Fruit fly (Drosophila melanogaster) whole organism, embryonic: ENCODE data around the gene Patr-1.

Source experiments
- C15 ChIP-seq: fragments of 200-800 bp; sonication (Bioruptor generic); IDR thresholded peaks from 3 replicates; pipeline ENCODE4 v1.3.6; 2022; ENCODE audit warnings: missing biosample characterization, missing genetic modification characterization
- CG12659 ChIP-seq: fragments of 200-800 bp; sonication (Bioruptor generic); optimal IDR thresholded peaks from 3 replicates; lab custom pipeline; 2017; ENCODE audit warnings: mild to moderate bottlenecking, missing biosample characterization, missing genetic modification reagents, missing genetic modification characterization
- CG13287 ChIP-seq: fragments of 200-800 bp; sonication (Bioruptor generic); IDR thresholded peaks from 2 replicates; pipeline ENCODE4 v1.3.6; 2022; ENCODE audit warnings: missing biosample characterization, missing genetic modification characterization; ENCODE audit not compliant: partially characterized antibody
- CG15269 ChIP-seq: fragments of 200-800 bp; sonication (Bioruptor generic); optimal IDR thresholded peaks from 2 replicates; lab custom pipeline; 2018; ENCODE audit warnings: missing biosample characterization, mild to moderate bottlenecking, missing genetic modification characterization, moderate library complexity
- CG16813 ChIP-seq: fragments of 200-800 bp; sonication (Bioruptor generic); IDR thresholded peaks from 3 replicates; pipeline ENCODE4 v1.3.6; 2022; ENCODE audit warnings: missing biosample characterization, missing genetic modification characterization; ENCODE audit not compliant: partially characterized antibody
- CG17359 ChIP-seq: fragments of 200-800 bp; sonication (Bioruptor generic); optimal IDR thresholded peaks from 3 replicates; lab custom pipeline; 2018; ENCODE audit warnings: missing biosample characterization, mild to moderate bottlenecking, missing genetic modification characterization, moderate library complexity
- CG17361 ChIP-seq: fragments of 200-800 bp; sonication (Bioruptor generic); IDR thresholded peaks from 3 replicates; pipeline ENCODE4 v1.3.6; 2022; ENCODE audit warnings: missing biosample characterization, missing genetic modification characterization
- CG17829 ChIP-seq: fragments of 200-800 bp; optimal IDR thresholded peaks from 2 replicates; lab custom pipeline; 2019; ENCODE audit warnings: missing biosample characterization, mild to moderate bottlenecking, missing genetic modification characterization, moderate library complexity
- CG2678 ChIP-seq: fragments of 200-800 bp; sonication (Bioruptor generic); optimal IDR thresholded peaks from 3 replicates; lab custom pipeline; 2019; ENCODE audit warnings: missing biosample characterization, mild to moderate bottlenecking, missing genetic modification characterization, moderate library complexity
- CG3163 ChIP-seq: fragments of 200-800 bp; sonication (Bioruptor generic); optimal IDR thresholded peaks from 3 replicates; lab custom pipeline; 2016; ENCODE audit warnings: missing biosample characterization, missing genetic modification characterization
- CG34422 ChIP-seq: fragments of 200-800 bp; sonication (Bioruptor generic); IDR thresholded peaks from 3 replicates; pipeline ENCODE4 v1.3.6; 2022; ENCODE audit warnings: missing biosample characterization, missing genetic modification characterization
- CG4328 ChIP-seq: fragments of 200-800 bp; sonication (Bioruptor generic); optimal IDR thresholded peaks from 3 replicates; lab custom pipeline; 2017; ENCODE audit warnings: missing biosample characterization, missing genetic modification reagents, missing genetic modification characterization
- CG4404 ChIP-seq: fragments of 200-800 bp; sonication (Bioruptor generic); IDR thresholded peaks from 2 replicates; pipeline ENCODE4 v1.3.6; 2022; ENCODE audit warnings: missing biosample characterization, missing genetic modification characterization
- CG4707 ChIP-seq: fragments of 200-800 bp; sonication (Bioruptor generic); optimal IDR thresholded peaks from 2 replicates; lab custom pipeline; 2018; ENCODE audit warnings: missing biosample characterization, mild to moderate bottlenecking, missing genetic modification characterization, moderate library complexity
- CG5245 ChIP-seq: fragments of 200-800 bp; sonication (Bioruptor generic); optimal IDR thresholded peaks from 3 replicates; lab custom pipeline; 2016; ENCODE audit warnings: missing biosample characterization, missing genetic modification characterization
- CG6175 ChIP-seq: fragments of 200-800 bp; sonication (Bioruptor generic); IDR thresholded peaks from 3 replicates; pipeline ENCODE4 v1.3.6; 2022; ENCODE audit warnings: missing biosample characterization, missing genetic modification characterization
- CG7745 ChIP-seq: fragments of 200-800 bp; sonication (Bioruptor generic); optimal IDR thresholded peaks from 2 replicates; lab custom pipeline; 2018; ENCODE audit warnings: missing biosample characterization, mild to moderate bottlenecking, missing genetic modification characterization, moderate library complexity
- CG8281 ChIP-seq: fragments of 200-800 bp; sonication (Bioruptor generic); optimal IDR thresholded peaks from 2 replicates; lab custom pipeline; 2018; ENCODE audit warnings: missing biosample characterization, mild to moderate bottlenecking, missing genetic modification characterization, moderate library complexity
- CG9817 ChIP-seq: fragments of 200-800 bp; sonication (Bioruptor generic); optimal IDR thresholded peaks from 2 replicates; lab custom pipeline; 2018; ENCODE audit warnings: missing biosample characterization, mild to moderate bottlenecking, missing genetic modification characterization, moderate library complexity
- CG9932 ChIP-seq: fragments of 200-800 bp; sonication (Bioruptor generic); IDR thresholded peaks from 2 replicates; pipeline ENCODE4 v1.3.6; 2022; ENCODE audit warnings: missing biosample characterization, missing genetic modification characterization
- Dfd ChIP-seq, 2 experiments: fragments of >200 bp; optimal IDR thresholded peaks; 2 replicates each; lab custom pipeline; 2017; ENCODE audit warnings: missing biosample characterization in 2 of 2, missing genetic modification characterization in 2 of 2
- Doc3 ChIP-seq: fragments of 200-800 bp; sonication (Bioruptor generic); IDR thresholded peaks from 3 replicates; pipeline ENCODE4 v1.3.6; 2022; ENCODE audit warnings: missing biosample characterization, missing genetic modification characterization; ENCODE audit not compliant: partially characterized antibody
- Dref ChIP-seq: fragments of 200-800 bp; sonication (Bioruptor generic); IDR thresholded peaks from 2 replicates; pipeline ENCODE4 v1.3.6; 2022; ENCODE audit warnings: missing biosample characterization, missing genetic modification characterization
- Fer2 ChIP-seq: fragments of 200-800 bp; sonication (Bioruptor generic); optimal IDR thresholded peaks from 2 replicates; lab custom pipeline; 2018; ENCODE audit warnings: missing biosample characterization, mild to moderate bottlenecking, missing genetic modification characterization, moderate library complexity
- HLH54F ChIP-seq: fragments of 200-800 bp; sonication (Bioruptor generic); optimal IDR thresholded peaks from 3 replicates; lab custom pipeline; 2016; ENCODE audit warnings: missing biosample characterization, missing genetic modification characterization
- HLHmδ ChIP-seq: fragments of 200-800 bp; sonication (Bioruptor generic); optimal IDR thresholded peaks from 2 replicates; lab custom pipeline; 2018; ENCODE audit warnings: missing biosample characterization, mild to moderate bottlenecking, missing genetic modification characterization, moderate library complexity
- MBD-R2 ChIP-seq: fragments of 200-800 bp; sonication (Bioruptor generic); IDR thresholded peaks from 2 replicates; pipeline ENCODE4 v1.3.6; 2022; ENCODE audit warnings: missing biosample characterization, missing genetic modification characterization
- Neu2 ChIP-seq: fragments of 200-800 bp; sonication (Bioruptor generic); optimal IDR thresholded peaks from 3 replicates; lab custom pipeline; 2016; ENCODE audit warnings: missing biosample characterization, missing genetic modification characterization, borderline replicate concordance
- Sry-β ChIP-seq: fragments of 200-800 bp; sonication (Bioruptor generic); optimal IDR thresholded peaks from 2 replicates; lab custom pipeline; 2018; ENCODE audit warnings: missing biosample characterization, mild to moderate bottlenecking, missing genetic modification characterization, moderate library complexity
- Vsx1 ChIP-seq: fragments of 200-800 bp; sonication (Bioruptor generic); optimal IDR thresholded peaks from 2 replicates; lab custom pipeline; 2017; ENCODE audit warnings: missing biosample characterization, mild to moderate bottlenecking, missing genetic modification characterization, missing genetic modification reagents
- Xrp1 ChIP-seq: fragments of 200-800 bp; sonication (Bioruptor generic); IDR thresholded peaks from 2 replicates; pipeline ENCODE4 v1.3.6; 2022; ENCODE audit warnings: missing biosample characterization, missing genetic modification characterization
- ac ChIP-seq: fragments of 200-800 bp; sonication (Bioruptor generic); optimal IDR thresholded peaks from 3 replicates; lab custom pipeline; 2017; ENCODE audit warnings: missing biosample characterization, mild to moderate bottlenecking, missing genetic modification characterization
- amos ChIP-seq: fragments of 200-800 bp; sonication (Bioruptor generic); IDR thresholded peaks from 2 replicates; pipeline ENCODE4 v1.3.6; 2022; ENCODE audit warnings: missing biosample characterization, missing genetic modification characterization; ENCODE audit not compliant: partially characterized antibody
- cas ChIP-seq: fragments of 200-800 bp; sonication (Bioruptor generic); IDR thresholded peaks from 2 replicates; pipeline ENCODE4 v1.3.6; 2022; ENCODE audit warnings: missing biosample characterization, missing genetic modification characterization
- cwo ChIP-seq: fragments of 200-800 bp; sonication (Bioruptor generic); optimal IDR thresholded peaks from 3 replicates; lab custom pipeline; 2017; ENCODE audit warnings: missing biosample characterization, missing genetic modification characterization, mild to moderate bottlenecking, moderate library complexity, missing genetic modification reagents
- en ChIP-seq: fragments of 200-800 bp; sonication (Bioruptor generic); optimal IDR thresholded peaks from 2 replicates; lab custom pipeline; 2016; ENCODE audit warnings: missing biosample characterization, missing genetic modification characterization
- gfzf ChIP-seq: fragments of 200-800 bp; sonication (Bioruptor generic); optimal IDR thresholded peaks from 2 replicates; lab custom pipeline; 2016; ENCODE audit warnings: missing biosample characterization, mild to moderate bottlenecking, missing genetic modification characterization, moderate library complexity
- hb ChIP-seq: fragments of 200-800 bp; sonication (Bioruptor generic); IDR thresholded peaks from 3 replicates; pipeline ENCODE4 v1.3.6; 2022; ENCODE audit warnings: missing biosample characterization, missing genetic modification characterization; ENCODE audit not compliant: partially characterized antibody
- luna ChIP-seq: fragments of 200-800 bp; sonication (Bioruptor generic); optimal IDR thresholded peaks from 2 replicates; lab custom pipeline; 2016; ENCODE audit warnings: missing biosample characterization, missing genetic modification characterization
- nerfin-1 ChIP-seq: fragments of 200-800 bp; sonication (Bioruptor generic); optimal IDR thresholded peaks from 3 replicates; lab custom pipeline; 2019; ENCODE audit warnings: missing biosample characterization, mild to moderate bottlenecking, missing genetic modification characterization, moderate library complexity
- nerfin-2 ChIP-seq: fragments of 200-800 bp; sonication (Bioruptor generic); IDR thresholded peaks from 2 replicates; pipeline ENCODE4 v1.3.6; 2022; ENCODE audit warnings: missing biosample characterization, missing genetic modification characterization; ENCODE audit not compliant: partially characterized antibody
- p53 ChIP-seq: fragments of 200-800 bp; sonication (Bioruptor generic); optimal IDR thresholded peaks from 2 replicates; lab custom pipeline; 2016; ENCODE audit warnings: missing biosample characterization, missing genetic modification characterization
- phol ChIP-seq: fragments of 200-800 bp; sonication (Bioruptor generic); optimal IDR thresholded peaks from 3 replicates; lab custom pipeline; 2018; ENCODE audit warnings: missing biosample characterization, mild to moderate bottlenecking, missing genetic modification characterization, moderate library complexity
- sob ChIP-seq: fragments of 200-800 bp; sonication (Bioruptor generic); IDR thresholded peaks from 2 replicates; pipeline ENCODE4 v1.3.6; 2022; ENCODE audit warnings: missing biosample characterization, missing genetic modification characterization
- tap ChIP-seq: fragments of 200-800 bp; optimal IDR thresholded peaks from 3 replicates; lab custom pipeline; 2019; ENCODE audit warnings: missing biosample characterization, mild to moderate bottlenecking, missing genetic modification characterization, moderate library complexity
- trem ChIP-seq: fragments of 200-800 bp; optimal IDR thresholded peaks from 3 replicates; lab custom pipeline; 2019; ENCODE audit warnings: missing biosample characterization, mild to moderate bottlenecking, missing genetic modification characterization, moderate library complexity
- trh ChIP-seq: fragments of 200-800 bp; sonication (Bioruptor generic); optimal IDR thresholded peaks from 2 replicates; lab custom pipeline; 2016; ENCODE audit warnings: missing biosample characterization, missing genetic modification characterization
- wdn ChIP-seq: fragments of 200-800 bp; sonication (Bioruptor generic); IDR thresholded peaks from 2 replicates; pipeline ENCODE4 v1.3.6; 2022; ENCODE audit warnings: missing biosample characterization, missing genetic modification characterization
- zen2 ChIP-seq: fragments of 200-800 bp; sonication (Bioruptor generic); IDR thresholded peaks from 3 replicates; pipeline ENCODE4 v1.3.6; 2022; ENCODE audit warnings: missing biosample characterization, missing genetic modification characterization; ENCODE audit not compliant: partially characterized antibody

Patr-1 gene

dm6 chr3R:17085029-17085807 lies 41.9 kb downstream of the Patr-1 start, which contains the start of gene GckIII (continued):
- TF ChIP-seq phol (tag; lab: Kevin White, UChicago) = peak; percentile 19
- TF ChIP-seq trh (GFP tag; lab: Kevin White, UChicago) = no peak
- peak; percentile 51 for TF ChIP-seq CG12659
- no peak for TF ChIP-seq ac
- no peak for TF ChIP-seq CG5245 (GFP tag; lab: Kevin White, UChicago)
- TF ChIP-seq CG4404 (GFP tag; lab: Robert Waterston, UW) = no peak
- TF ChIP-seq Fer2 (tag; lab: Kevin White, UChicago) = no peak
- TF ChIP-seq tap (tag; lab: Kevin White, UChicago) = no peak
- TF ChIP-seq CG4328 (GFP tag; lab: Kevin White, UChicago) = no peak
- TF ChIP-seq CG9817 = no peak
- no peak for TF ChIP-seq CG4707 (GFP tag; lab: Kevin White, UChicago)
- TF ChIP-seq CG15269 = no peak
- TF ChIP-seq HLH54F = no peak
- no peak for TF ChIP-seq gfzf
- no peak for TF ChIP-seq sob (GFP tag; lab: Robert Waterston, UW)
- peak; percentile 79 for TF ChIP-seq hb (GFP tag; lab: Robert Waterston, UW)
- peak; percentile 12 for TF ChIP-seq Xrp1 (GFP tag; lab: Robert Waterston, UW)
- no peak for TF ChIP-seq cwo (GFP tag; lab: Kevin White, UChicago)
- TF ChIP-seq MBD-R2 (GFP tag; lab: Robert Waterston, UW) = peak; percentile 54
- TF ChIP-seq cas (GFP tag; lab: Robert Waterston, UW) = no peak
- TF ChIP-seq zen2 (GFP tag; lab: Robert Waterston, UW) = peak; percentile 89
- peak; percentile 76 for TF ChIP-seq trem
- peak; percentile 17 for TF ChIP-seq CG17359 (tag; lab: Kevin White, UChicago)
- no peak for TF ChIP-seq luna (GFP tag; lab: Kevin White, UChicago)
- TF ChIP-seq CG13287 (GFP tag; lab: Robert Waterston, UW) = peak; percentile 87
- no peak for TF ChIP-seq CG34422 (GFP tag; lab: Robert Waterston, UW)
- TF ChIP-seq Dfd (GFP tag; optimal IDR thresholded peaks at IDR 0.05; lab: Kevin White, UChicago) = no peak
- peak; percentile 57; the same call in 2 of the 3 replicates for TF ChIP-seq CG16813 (GFP tag; lab: Robert Waterston, UW)
- peak; percentile 79 for TF ChIP-seq amos (GFP tag; lab: Robert Waterston, UW)
- TF ChIP-seq Doc3 (GFP tag; lab: Robert Waterston, UW) = peak; percentile 86
- TF ChIP-seq CG3163 (GFP tag; lab: Kevin White, UChicago) = no peak
- no peak for TF ChIP-seq CG8281
- TF ChIP-seq CG2678 (tag; lab: Kevin White, UChicago) = no peak
- no peak for TF ChIP-seq wdn (GFP tag; lab: Robert Waterston, UW)
- no peak for TF ChIP-seq p53
- TF ChIP-seq C15 = no peak
- TF ChIP-seq nerfin-1 (tag; lab: Kevin White, UChicago) = no peak
- no peak for TF ChIP-seq en
- peak; percentile 79 for TF ChIP-seq Dref (GFP tag; lab: Robert Waterston, UW)
- no peak for TF ChIP-seq CG17361 (GFP tag; lab: Robert Waterston, UW)
- TF ChIP-seq HLHmδ (GFP tag; lab: Kevin White, UChicago) = no peak
- no peak for TF ChIP-seq Vsx1 (GFP tag; lab: Kevin White, UChicago)
- no peak for TF ChIP-seq CG6175
- TF ChIP-seq CG17829 (tag; lab: Kevin White, UChicago) = peak; percentile 22
- peak; percentile 5 for TF ChIP-seq Sry-β (GFP tag; lab: Kevin White, UChicago)
- no peak for TF ChIP-seq Neu2 (GFP tag; lab: Kevin White, UChicago)
- peak; percentile 57 for TF ChIP-seq nerfin-2
- peak; percentile 5 for TF ChIP-seq CG7745 (tag; lab: Kevin White, UChicago)
- no peak for TF ChIP-seq CG9932
